Worm (Caenorhabditis elegans) whole organism, young adult: ENCODE results near the gene F56C4.4.

Source experiments
- lsy-27 ChIP-seq: sonication (generic microtip); optimal IDR thresholded peaks from 2 replicates; lab custom pipeline; 2017; ENCODE audit warnings: missing genetic modification characterization, mild to moderate bottlenecking, missing compliant biosample characterization, antibody characterized with exemption, missing genotype, borderline replicate concordance; ENCODE audit not compliant: insufficient read depth
- ztf-25 ChIP-seq: fragments of 200-800 bp; sonication (Bioruptor generic); IDR thresholded peaks from 2 replicates; pipeline ENCODE4 v1.3.6; 2022; ENCODE audit warnings: missing genetic modification reagents, missing genetic modification characterization, missing compliant biosample characterization

ce11 chrIV:10666523-10666922 is 35.5 kb upstream of the F56C4.4 start, which contains the start of gene epi-1:
- TF ChIP-seq lsy-27 (tag; lab: Kevin White, UChicago) (no peak), ztf-25 (GFP tag; lab: Robert Waterston, UW) (no peak)
